Worm (Caenorhabditis elegans): ENCODE measurements around the gene T04F3.1.

DNA sequence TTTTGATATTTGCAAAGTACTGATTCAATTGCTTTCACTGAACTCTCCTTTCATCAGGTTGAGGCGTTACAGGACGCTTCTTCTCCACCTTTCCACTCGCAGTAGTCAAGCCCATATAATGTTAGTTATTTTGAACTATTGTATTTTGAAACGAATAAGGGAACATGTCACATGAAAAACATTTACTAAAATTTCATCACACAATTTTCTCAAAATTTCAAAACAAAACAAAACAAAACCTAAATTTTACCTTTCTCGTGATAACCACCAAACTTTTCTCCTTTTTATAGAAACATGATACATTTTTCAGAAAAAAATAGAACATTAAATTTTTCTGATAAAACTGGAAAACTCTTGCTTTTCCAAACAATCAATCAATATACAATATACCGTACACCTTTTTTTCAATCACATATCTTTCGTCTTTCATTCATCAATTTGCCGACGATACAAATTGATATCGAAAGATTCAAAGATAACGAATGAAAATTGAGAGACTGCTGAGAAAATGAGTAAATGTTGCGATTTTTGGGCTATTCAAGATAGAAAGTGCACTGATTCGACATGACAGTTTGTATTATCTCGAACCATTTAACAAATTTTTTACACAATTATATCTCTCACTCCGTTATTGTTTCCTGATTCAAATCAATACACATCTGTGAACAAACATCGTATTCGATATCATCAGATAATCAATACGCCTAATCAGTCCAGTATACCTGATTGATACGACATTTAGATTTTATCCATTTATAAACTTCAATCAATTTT is 61.4 kb downstream of the T04F3.1 start:
- TF ChIP-seq dpl-1 (GFP tag; optimal IDR thresholded peaks at IDR 0.05) (no peak), mef-2 (tag; optimal IDR thresholded peaks at IDR 0.05) (no peak)
